Worm (Caenorhabditis elegans): Measurements from ENCODE around the gene ugt-34.

The ugt-34 gene

ce11 chrV:10615496-10615895 is 41.3 kb downstream of the ugt-34 start, which contains the start of gene H09F14.1:
Gene H09F14.1, minus strand, starts transcription at chrV:10615596.
- TF ChIP-seq lin-39 (tag; optimal IDR thresholded peaks at IDR 0.05) (no peak), ceh-28 (tag; optimal IDR thresholded peaks at IDR 0.05) (no peak), egl-27 (tag; optimal IDR thresholded peaks at IDR 0.05) (no peak), fkh-2 (tag; optimal IDR thresholded peaks at IDR 0.05) (no peak)
